Worm (Caenorhabditis elegans) whole organism, L3 larva: ENCODE results near the gene Y62H9A.13.

Experiments
- R02D3.7 ChIP-seq: fragments of 150-350 bp; optimal IDR thresholded peaks from 2 replicates; lab custom pipeline; 2014; ENCODE audit warnings: missing biosample characterization, missing genetic modification characterization
- ceh-28 ChIP-seq: fragments of 150-350 bp; optimal IDR thresholded peaks from 2 replicates; lab custom pipeline; 2014; ENCODE audit warnings: missing biosample characterization, missing genetic modification reagents, missing genetic modification characterization
- elt-3 ChIP-seq, 3 experiments: fragments of 150-350 bp in 1 of 3; sonication (generic microtip) in 2 of 3; optimal IDR thresholded peaks; 2 replicates in 2 of 3; 4 replicates in 1 of 3; lab custom pipeline; 2014 to 2017; ENCODE audit warnings: missing biosample characterization in 3 of 3, missing genetic modification characterization in 3 of 3
- nhr-76 ChIP-seq: fragments of 150-350 bp; sonication (generic microtip); optimal IDR thresholded peaks from 5 replicates; lab custom pipeline; 2014; ENCODE audit warnings: missing biosample characterization, missing genetic modification characterization
- nhr-77 ChIP-seq: fragments of 150-350 bp; optimal IDR thresholded peaks from 2 replicates; lab custom pipeline; 2014; ENCODE audit warnings: missing biosample characterization, missing genetic modification characterization
- pqm-1 ChIP-seq: fragments of 150-350 bp; optimal IDR thresholded peaks from 2 replicates; lab custom pipeline; 2017; ENCODE audit warnings: missing biosample characterization, missing genetic modification characterization, inconsistent platforms

DNA sequence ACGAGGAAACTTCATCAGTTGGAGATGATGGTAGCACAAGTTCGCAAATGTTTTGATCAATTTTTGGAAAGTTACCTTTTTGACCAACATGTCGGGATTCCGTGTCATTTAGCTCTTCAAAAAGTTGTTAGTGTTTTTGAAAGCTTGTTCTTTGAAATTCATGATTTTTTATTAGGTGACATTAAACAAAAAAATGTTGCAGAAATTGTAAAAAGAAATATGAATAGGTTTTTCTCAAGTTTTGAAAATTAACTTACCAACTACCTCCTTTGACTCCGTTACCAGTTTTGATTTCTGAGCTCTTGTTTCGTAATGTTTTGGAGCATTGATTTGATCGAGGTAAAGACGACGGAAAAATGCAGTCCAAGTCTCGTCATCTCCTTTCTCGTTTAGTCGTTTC is 35.3 kb downstream of the Y62H9A.13 start:
- no peak for TF ChIP-seq pqm-1 (tag; lab: Kevin White, UChicago)
- no peak for TF ChIP-seq nhr-76 (tag; lab: Kevin White, UChicago)
- no peak for TF ChIP-seq R02D3.7 (tag; lab: Kevin White, UChicago)
- no peak for TF ChIP-seq nhr-77 (tag; lab: Kevin White, UChicago)
- TF ChIP-seq elt-3 (tag; optimal IDR thresholded peaks at IDR 0.05; lab: Kevin White, UChicago), result no peak
- TF ChIP-seq ceh-28 (tag; lab: Kevin White, UChicago), result no peak
